Worm (Caenorhabditis elegans) whole organism, mixed stage, embryonic: ENCODE data around the gene ZC15.10.

Source experiments
- M03D4.4 ChIP-seq: sonication (generic microtip); optimal IDR thresholded peaks from 2 replicates; lab custom pipeline; 2017; ENCODE audit warnings: mild to moderate bottlenecking, missing genetic modification characterization, missing compliant biosample characterization
- bed-3 ChIP-seq: fragments of 200-800 bp; sonication (Bioruptor generic); optimal IDR thresholded peaks from 3 replicates; lab custom pipeline; 2018; ENCODE audit warnings: mild to moderate bottlenecking, missing genetic modification characterization, moderate library complexity, missing compliant biosample characterization
- blmp-1 ChIP-seq: fragments of 150-350 bp; optimal IDR thresholded peaks from 2 replicates; lab custom pipeline; 2014; ENCODE audit warnings: missing biosample characterization, missing genetic modification characterization
- ceh-39 ChIP-seq: fragments of 150-350 bp; optimal IDR thresholded peaks from 2 replicates; lab custom pipeline; 2014; ENCODE audit warnings: missing biosample characterization, missing genetic modification characterization
- ceh-43 ChIP-seq: fragments of 200-800 bp; sonication (Bioruptor generic); optimal IDR thresholded peaks from 2 replicates; lab custom pipeline; 2018; ENCODE audit warnings: mild to moderate bottlenecking, missing genetic modification characterization, moderate library complexity, missing compliant biosample characterization
- ceh-83 ChIP-seq: fragments of 200-800 bp; sonication (Bioruptor generic); optimal IDR thresholded peaks from 2 replicates; lab custom pipeline; 2018; ENCODE audit warnings: mild to moderate bottlenecking, missing genetic modification characterization, missing compliant biosample characterization
- ces-1 ChIP-seq: fragments of 150-350 bp; optimal IDR thresholded peaks from 2 replicates; lab custom pipeline; 2014; ENCODE audit warnings: missing biosample characterization, missing genetic modification reagents, missing genetic modification characterization
- cnd-1 ChIP-seq: fragments of 200-800 bp; sonication (Bioruptor generic); optimal IDR thresholded peaks from 2 replicates; lab custom pipeline; 2018; ENCODE audit warnings: mild to moderate bottlenecking, missing genetic modification characterization, missing compliant biosample characterization
- elt-1 ChIP-seq: sonication (generic microtip); optimal IDR thresholded peaks from 2 replicates; lab custom pipeline; 2017; ENCODE audit warnings: missing genetic modification characterization, mild to moderate bottlenecking, missing compliant biosample characterization, antibody characterized with exemption, moderate library complexity, borderline replicate concordance; ENCODE audit not compliant: insufficient read depth
- elt-3 ChIP-seq: fragments of 150-350 bp; optimal IDR thresholded peaks from 2 replicates; lab custom pipeline; 2014; ENCODE audit warnings: missing biosample characterization, missing genetic modification characterization
- flh-1 ChIP-seq: fragments of 200-800 bp; sonication (Bioruptor generic); optimal IDR thresholded peaks from 2 replicates; lab custom pipeline; 2018; ENCODE audit warnings: mild to moderate bottlenecking, missing genetic modification characterization, moderate library complexity, missing compliant biosample characterization
- ham-2 ChIP-seq: fragments of 200-800 bp; sonication (Bioruptor generic); optimal IDR thresholded peaks from 2 replicates; lab custom pipeline; 2018; ENCODE audit warnings: mild to moderate bottlenecking, missing genetic modification characterization, missing compliant biosample characterization
- hlh-1 ChIP-seq: fragments of 150-350 bp; optimal IDR thresholded peaks from 2 replicates; lab custom pipeline; 2014; ENCODE audit warnings: missing biosample characterization, missing genetic modification reagents, missing genetic modification characterization
- lin-13 ChIP-seq: fragments of 150-350 bp; optimal IDR thresholded peaks from 2 replicates; lab custom pipeline; 2014; ENCODE audit warnings: missing biosample characterization, missing genetic modification characterization
- lin-32 ChIP-seq: fragments of 200-800 bp; sonication (Bioruptor generic); optimal IDR thresholded peaks from 2 replicates; lab custom pipeline; 2018; ENCODE audit warnings: mild to moderate bottlenecking, missing genetic modification characterization, missing compliant biosample characterization
- lsy-2 ChIP-seq: fragments of 150-350 bp; optimal IDR thresholded peaks from 2 replicates; lab custom pipeline; 2014; ENCODE audit warnings: missing biosample characterization, missing genetic modification characterization
- mab-5 ChIP-seq: fragments of 150-350 bp; optimal IDR thresholded peaks from 2 replicates; lab custom pipeline; 2014; ENCODE audit warnings: missing biosample characterization, missing genetic modification characterization
- mep-1 ChIP-seq: fragments of 150-350 bp; optimal IDR thresholded peaks from 2 replicates; lab custom pipeline; 2017; ENCODE audit warnings: missing biosample characterization, missing genetic modification reagents, missing genetic modification characterization, inconsistent platforms
- mls-2 ChIP-seq: sonication (generic microtip); optimal IDR thresholded peaks from 2 replicates; lab custom pipeline; 2016; ENCODE audit warnings: mild to moderate bottlenecking, missing genetic modification characterization, moderate library complexity, missing compliant biosample characterization
- nhr-12 ChIP-seq: fragments of 150-350 bp; optimal IDR thresholded peaks from 2 replicates; lab custom pipeline; 2014; ENCODE audit warnings: missing biosample characterization, missing genetic modification characterization
- nhr-2 ChIP-seq: fragments of 150-350 bp; optimal IDR thresholded peaks from 2 replicates; lab custom pipeline; 2014; ENCODE audit warnings: missing biosample characterization, missing genetic modification characterization
- nhr-237 ChIP-seq: fragments of 150-350 bp; optimal IDR thresholded peaks from 2 replicates; lab custom pipeline; 2014; ENCODE audit warnings: missing biosample characterization, missing genetic modification characterization
- nhr-28 ChIP-seq: fragments of 150-350 bp; optimal IDR thresholded peaks from 2 replicates; lab custom pipeline; 2014; ENCODE audit warnings: missing biosample characterization, missing genetic modification characterization
- nhr-76 ChIP-seq: sonication (generic microtip); optimal IDR thresholded peaks from 2 replicates; lab custom pipeline; 2017; ENCODE audit warnings: missing biosample characterization, missing genetic modification characterization
- pha-4 ChIP-seq: fragments of 150-350 bp; optimal IDR thresholded peaks from 2 replicates; lab custom pipeline; 2018; ENCODE audit warnings: missing biosample characterization, missing genetic modification reagents, missing genetic modification characterization
- snpc-4 ChIP-seq: fragments of 150-350 bp; optimal IDR thresholded peaks from 2 replicates; lab custom pipeline; 2014; ENCODE audit warnings: missing biosample characterization, missing genetic modification characterization
- sptf-1 ChIP-seq: sonication (generic microtip); optimal IDR thresholded peaks from 2 replicates; lab custom pipeline; 2017; ENCODE audit warnings: mild to moderate bottlenecking, missing genetic modification characterization, moderate library complexity, missing compliant biosample characterization
- tbx-8 ChIP-seq: fragments of 200-800 bp; sonication (Bioruptor generic); optimal IDR thresholded peaks from 2 replicates; lab custom pipeline; 2018; ENCODE audit warnings: mild to moderate bottlenecking, missing genetic modification characterization, moderate library complexity, missing compliant biosample characterization
- unc-120 ChIP-seq: sonication (generic microtip); optimal IDR thresholded peaks from 2 replicates; lab custom pipeline; 2017; ENCODE audit warnings: missing genetic modification characterization, missing compliant biosample characterization; ENCODE audit not compliant: poor library complexity, severe bottlenecking
- unc-39 ChIP-seq: fragments of 150-350 bp; optimal IDR thresholded peaks from 2 replicates; lab custom pipeline; 2014; ENCODE audit warnings: missing biosample characterization, missing genetic modification characterization
- unc-62 ChIP-seq: fragments of 150-350 bp; optimal IDR thresholded peaks from 2 replicates; lab custom pipeline; 2014; ENCODE audit warnings: missing biosample characterization, missing genetic modification reagents, missing genetic modification characterization
- zip-8 ChIP-seq: fragments of 150-350 bp; optimal IDR thresholded peaks from 2 replicates; lab custom pipeline; 2014; ENCODE audit warnings: missing biosample characterization, missing genetic modification characterization
- ztf-11 ChIP-seq: fragments of 150-350 bp; optimal IDR thresholded peaks from 2 replicates; lab custom pipeline; 2014; ENCODE audit warnings: missing biosample characterization, missing genetic modification characterization

ZC15.10 gene

DNA sequence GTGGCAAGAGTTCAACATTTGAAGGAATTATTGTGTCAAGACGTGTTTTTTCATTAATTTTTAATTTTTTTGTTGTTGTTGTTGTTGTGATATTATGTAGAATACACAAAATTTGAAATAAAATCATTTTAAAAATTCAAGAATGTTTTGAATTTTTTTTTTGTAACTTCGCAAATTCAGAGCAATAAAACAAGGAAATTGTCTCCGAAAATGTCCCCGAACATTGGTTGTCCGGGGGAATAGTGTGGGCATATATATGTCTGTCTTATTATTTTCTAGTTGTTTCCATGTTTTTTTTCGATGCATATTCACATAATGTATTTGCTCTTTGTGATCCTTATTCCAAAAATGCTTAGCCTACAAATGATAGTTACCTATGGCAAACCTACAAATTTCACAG is 983 bp downstream of the ZC15.10 start, which contains the start of gene clec-262:
TSS of gene clec-262 (plus strand) at position 301 of the 400 bp plus-strand sequence.
- TF ChIP-seq nhr-76 (tag; lab: Kevin White, UChicago) = no peak
- TF ChIP-seq ceh-39 (tag; lab: Kevin White, UChicago) = no peak
- TF ChIP-seq unc-39 (tag; lab: Kevin White, UChicago) = no peak
- TF ChIP-seq mep-1 (tag; lab: Kevin White, UChicago) = no peak
- no peak for TF ChIP-seq lsy-2 (tag; lab: Kevin White, UChicago)
- no peak for TF ChIP-seq snpc-4 (tag; lab: Kevin White, UChicago)
- TF ChIP-seq lin-32 = no peak
- no peak for TF ChIP-seq pha-4 (tag; lab: Kevin White, UChicago)
- TF ChIP-seq nhr-237 = no peak
- no peak for TF ChIP-seq hlh-1 (tag; lab: Kevin White, UChicago)
- no peak for TF ChIP-seq bed-3
- TF ChIP-seq M03D4.4 (tag; lab: Kevin White, UChicago) = no peak
- TF ChIP-seq mab-5 (tag; lab: Kevin White, UChicago) = no peak
- no peak for TF ChIP-seq cnd-1 (tag; lab: Kevin White, UChicago)
- TF ChIP-seq lin-13 = no peak
- no peak for TF ChIP-seq ham-2 (GFP tag; lab: Kevin White, UChicago)
- no peak for TF ChIP-seq elt-3
- no peak for TF ChIP-seq ztf-11 (tag; lab: Kevin White, UChicago)

DNA sequence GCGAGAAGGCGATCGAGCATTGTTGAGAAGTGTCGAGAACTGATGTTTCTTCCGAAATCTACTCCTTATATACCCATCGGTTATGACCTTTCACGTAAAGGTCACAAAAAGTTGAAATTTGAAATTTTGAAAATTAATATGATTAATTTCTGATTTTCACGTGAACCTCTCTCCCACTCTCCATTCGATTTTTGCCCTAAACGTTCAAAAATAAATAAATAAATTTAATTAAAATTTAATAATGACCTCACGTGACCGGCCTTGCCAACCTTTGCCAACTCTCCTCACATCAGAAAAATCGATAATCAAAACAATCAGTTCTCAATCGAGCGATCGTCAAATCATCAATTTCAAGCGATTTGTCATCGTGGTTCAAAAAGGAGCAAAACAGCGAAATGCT is 6.9 kb downstream of the ZC15.10 start, which contains the start of gene Y113G7C.1:
TSS of gene Y113G7C.1 (plus strand) at position 301 of the 400 bp plus-strand sequence.
- TF ChIP-seq ceh-39 (tag; lab: Kevin White, UChicago) = no peak
- no peak for TF ChIP-seq elt-3
- TF ChIP-seq lin-13 = no peak
- TF ChIP-seq flh-1 (GFP tag; lab: Kevin White, UChicago) = no peak
- TF ChIP-seq hlh-1 (tag; lab: Kevin White, UChicago) = no peak
- TF ChIP-seq zip-8 (tag; lab: Kevin White, UChicago) = no peak
- no peak for TF ChIP-seq sptf-1 (tag; lab: Kevin White, UChicago)
- no peak for TF ChIP-seq blmp-1 (tag; lab: Kevin White, UChicago)
- TF ChIP-seq nhr-76 (tag; lab: Kevin White, UChicago) = no peak
- TF ChIP-seq ceh-83 (GFP tag; lab: Kevin White, UChicago) = no peak
- no peak for TF ChIP-seq tbx-8
- TF ChIP-seq ham-2 (GFP tag; lab: Kevin White, UChicago) = no peak
- TF ChIP-seq pha-4 (tag; lab: Kevin White, UChicago) = no peak
- TF ChIP-seq mep-1 (tag; lab: Kevin White, UChicago) = no peak
- TF ChIP-seq unc-62 = no peak
- no peak for TF ChIP-seq mab-5 (tag; lab: Kevin White, UChicago)
- TF ChIP-seq nhr-12 (tag; lab: Kevin White, UChicago) = no peak

DNA sequence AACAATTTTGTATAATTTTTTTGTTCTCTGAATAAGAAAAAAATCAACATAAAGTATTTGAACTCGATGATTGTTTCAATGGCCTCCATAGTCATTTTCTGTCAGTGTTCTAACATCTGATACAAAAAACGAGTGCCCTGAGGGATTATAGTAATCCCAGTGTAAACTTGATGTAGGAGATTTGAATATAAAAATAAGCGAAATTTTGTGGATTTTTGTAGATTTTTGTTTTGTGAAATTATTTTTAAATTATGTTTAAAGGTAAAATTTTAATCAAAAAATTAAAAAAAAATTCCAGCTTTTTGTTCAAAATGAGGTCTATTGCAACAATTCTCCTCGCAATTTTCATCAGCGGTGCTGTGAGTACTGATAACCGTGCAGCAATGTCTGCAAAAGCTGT is 14.9 kb downstream of the ZC15.10 start, which contains the start of gene Y38H6A.1:
TSS of gene Y38H6A.1 (plus strand) at position 301 of the 400 bp plus-strand sequence.
- TF ChIP-seq ces-1 (GFP tag; lab: Kevin White, UChicago) = no peak
- no peak for TF ChIP-seq mls-2 (tag; lab: Kevin White, UChicago)
- no peak for TF ChIP-seq ham-2 (GFP tag; lab: Kevin White, UChicago)
- no peak for TF ChIP-seq unc-120 (tag; lab: Kevin White, UChicago)
- TF ChIP-seq ceh-43 (GFP tag; lab: Kevin White, UChicago) = no peak
- no peak for TF ChIP-seq flh-1 (GFP tag; lab: Kevin White, UChicago)
- TF ChIP-seq hlh-1 (tag; lab: Kevin White, UChicago) = no peak
- TF ChIP-seq nhr-12 (tag; lab: Kevin White, UChicago) = no peak
- TF ChIP-seq lin-32 = no peak
- TF ChIP-seq nhr-2 = no peak
- TF ChIP-seq tbx-8 = no peak
- no peak for TF ChIP-seq snpc-4 (tag; lab: Kevin White, UChicago)

DNA sequence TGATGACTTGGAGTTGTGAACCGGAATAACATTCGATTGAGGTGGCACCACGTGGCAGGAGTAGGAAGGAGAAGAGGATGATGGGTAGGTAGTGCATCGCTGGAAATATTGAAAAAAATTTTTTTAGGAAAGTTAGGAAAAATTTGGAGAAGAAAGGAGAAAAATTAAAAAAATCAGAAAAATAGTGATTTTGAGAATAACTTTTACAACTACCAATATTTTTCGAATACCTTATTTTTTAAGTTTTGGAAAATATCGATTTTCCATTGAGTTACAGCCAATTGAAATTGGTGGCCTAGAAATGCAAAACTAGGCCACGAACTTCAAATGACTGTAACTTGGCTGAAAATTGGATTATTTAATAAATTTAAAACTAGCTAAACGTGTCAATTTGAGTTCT is 24.7 kb downstream of the ZC15.10 start, which contains the start of gene Y38H6A.5:
TSS of gene Y38H6A.5 (minus strand) at position 101 of the 400 bp plus-strand sequence.
- TF ChIP-seq elt-3 (no peak), unc-62 (no peak), bed-3 (no peak), ham-2 (GFP tag; lab: Kevin White, UChicago) (no peak), nhr-12 (tag; lab: Kevin White, UChicago) (no peak), ceh-39 (tag; lab: Kevin White, UChicago) (no peak), M03D4.4 (tag; lab: Kevin White, UChicago) (no peak), flh-1 (GFP tag; lab: Kevin White, UChicago) (no peak), ceh-43 (GFP tag; lab: Kevin White, UChicago) (no peak), mls-2 (tag; lab: Kevin White, UChicago) (no peak), nhr-237 (no peak), elt-1 (tag; lab: Kevin White, UChicago) (no peak), ces-1 (GFP tag; lab: Kevin White, UChicago) (no peak), zip-8 (tag; lab: Kevin White, UChicago) (no peak), lsy-2 (tag; lab: Kevin White, UChicago) (no peak), mab-5 (tag; lab: Kevin White, UChicago) (no peak), snpc-4 (tag; lab: Kevin White, UChicago) (no peak), nhr-28 (tag; lab: Kevin White, UChicago) (no peak)
